Worm (Caenorhabditis elegans) whole organism, late embryonic: ENCODE data around the gene rnp-2.
"Not testable (repeated sequence)": the region's sequence is repeated elsewhere in the genome, so short reads cannot be mapped to it uniquely, and the experiment has no call there.

ENCODE experiments used
- F13H6.1 ChIP-seq: sonication (generic microtip); optimal IDR thresholded peaks from 2 replicates; lab custom pipeline; 2016; ENCODE audit warnings: missing genetic modification characterization, missing compliant biosample characterization
- K02D7.2 ChIP-seq: sonication (generic microtip); optimal IDR thresholded peaks from 2 replicates; lab custom pipeline; 2017; ENCODE audit warnings: mild to moderate bottlenecking, missing genetic modification characterization, missing compliant biosample characterization
- T23F11.4 ChIP-seq: fragments of 200-800 bp; sonication (Bioruptor generic); optimal IDR thresholded peaks from 2 replicates; lab custom pipeline; 2018; ENCODE audit warnings: mild to moderate bottlenecking, missing genetic modification characterization, missing compliant biosample characterization
- ahr-1 ChIP-seq: sonication (generic microtip); optimal IDR thresholded peaks from 2 replicates; lab custom pipeline; 2016; ENCODE audit warnings: missing genetic modification characterization, missing compliant biosample characterization
- ceh-14 ChIP-seq: sonication (generic microtip); optimal IDR thresholded peaks from 2 replicates; lab custom pipeline; 2016; ENCODE audit warnings: missing genotype, missing genetic modification characterization, missing compliant biosample characterization
- ceh-18 ChIP-seq: sonication (generic microtip); optimal IDR thresholded peaks from 2 replicates; lab custom pipeline; 2016; ENCODE audit warnings: missing genetic modification characterization, missing compliant biosample characterization
- ceh-19 ChIP-seq: fragments of 200-800 bp; sonication (Bioruptor generic); optimal IDR thresholded peaks from 2 replicates; lab custom pipeline; 2018; ENCODE audit warnings: mild to moderate bottlenecking, missing genetic modification characterization, missing compliant biosample characterization
- ceh-22 ChIP-seq: sonication (generic microtip); optimal IDR thresholded peaks from 2 replicates; lab custom pipeline; 2017; ENCODE audit warnings: missing biosample characterization, missing genetic modification characterization
- ceh-30 ChIP-seq: fragments of 150-350 bp; optimal IDR thresholded peaks from 2 replicates; lab custom pipeline; 2014; ENCODE audit warnings: missing biosample characterization, missing genetic modification characterization
- ceh-48 ChIP-seq: sonication (generic microtip); optimal IDR thresholded peaks from 2 replicates; lab custom pipeline; 2016; ENCODE audit warnings: missing genetic modification characterization, inconsistent platforms, missing compliant biosample characterization
- ceh-6 ChIP-seq: fragments of 200-800 bp; sonication (Bioruptor generic); optimal IDR thresholded peaks from 2 replicates; lab custom pipeline; 2018; ENCODE audit warnings: mild to moderate bottlenecking, missing genetic modification characterization, missing compliant biosample characterization
- ceh-9 ChIP-seq: sonication (generic microtip); optimal IDR thresholded peaks from 2 replicates; lab custom pipeline; 2016; ENCODE audit warnings: mild to moderate bottlenecking, missing genetic modification characterization, inconsistent platforms, missing compliant biosample characterization
- dmd-4 ChIP-seq: sonication (generic microtip); optimal IDR thresholded peaks from 2 replicates; lab custom pipeline; 2016; ENCODE audit warnings: borderline replicate concordance, missing genetic modification characterization, missing compliant biosample characterization
- dve-1 ChIP-seq: sonication (generic microtip); optimal IDR thresholded peaks from 2 replicates; lab custom pipeline; 2017; ENCODE audit warnings: antibody characterized with exemption, mild to moderate bottlenecking, missing genetic modification characterization, missing compliant biosample characterization
- elt-4 ChIP-seq: sonication (generic microtip); optimal IDR thresholded peaks from 2 replicates; lab custom pipeline; 2016; ENCODE audit warnings: missing genetic modification characterization, missing compliant biosample characterization
- gmeb-2 ChIP-seq: sonication (generic microtip); optimal IDR thresholded peaks from 2 replicates; lab custom pipeline; 2016; ENCODE audit warnings: missing genetic modification characterization, inconsistent platforms, missing compliant biosample characterization
- hlh-13 ChIP-seq: fragments of 200-800 bp; sonication (Bioruptor generic); optimal IDR thresholded peaks from 2 replicates; lab custom pipeline; 2018; ENCODE audit warnings: mild to moderate bottlenecking, missing genetic modification characterization, missing compliant biosample characterization
- hlh-6 ChIP-seq: sonication (generic microtip); optimal IDR thresholded peaks from 2 replicates; lab custom pipeline; 2016; ENCODE audit warnings: missing genotype, missing genetic modification characterization, missing compliant biosample characterization
- hlh-8 ChIP-seq: sonication (generic microtip); optimal IDR thresholded peaks from 2 replicates; lab custom pipeline; 2016; ENCODE audit warnings: missing genotype, missing genetic modification characterization, missing compliant biosample characterization
- lim-6 ChIP-seq: sonication (generic microtip); optimal IDR thresholded peaks from 2 replicates; lab custom pipeline; 2016; ENCODE audit warnings: missing genetic modification characterization, missing compliant biosample characterization
- madf-2 ChIP-seq: sonication (generic microtip); optimal IDR thresholded peaks from 2 replicates; lab custom pipeline; 2017; ENCODE audit warnings: missing genetic modification characterization, missing compliant biosample characterization
- mec-3 ChIP-seq: sonication (generic microtip); optimal IDR thresholded peaks from 2 replicates; lab custom pipeline; 2016; ENCODE audit warnings: borderline replicate concordance, missing genetic modification characterization, missing compliant biosample characterization
- nfya-1 ChIP-seq: sonication (generic microtip); optimal IDR thresholded peaks from 2 replicates; lab custom pipeline; 2017; ENCODE audit warnings: missing genetic modification characterization, mild to moderate bottlenecking, missing compliant biosample characterization, antibody characterized with exemption, moderate library complexity
- nhr-11 ChIP-seq: fragments of 150-350 bp; optimal IDR thresholded peaks from 2 replicates; lab custom pipeline; 2014; ENCODE audit warnings: missing biosample characterization, missing genetic modification characterization
- npax-4 ChIP-seq: sonication (generic microtip); optimal IDR thresholded peaks from 2 replicates; lab custom pipeline; 2016; ENCODE audit warnings: missing genetic modification characterization, missing compliant biosample characterization
- odd-2 ChIP-seq: sonication (generic microtip); optimal IDR thresholded peaks from 2 replicates; lab custom pipeline; 2017; ENCODE audit warnings: antibody characterized with exemption, mild to moderate bottlenecking, missing genetic modification characterization, missing compliant biosample characterization
- pax-1 ChIP-seq: fragments of 150-350 bp; optimal IDR thresholded peaks from 2 replicates; lab custom pipeline; 2014; ENCODE audit warnings: missing biosample characterization, missing genetic modification characterization
- pha-4 ChIP-seq: fragments of 150-350 bp; optimal IDR thresholded peaks from 2 replicates; lab custom pipeline; 2018; ENCODE audit warnings: missing biosample characterization, missing genetic modification reagents, missing genetic modification characterization
- pqm-1 ChIP-seq: sonication (generic microtip); optimal IDR thresholded peaks from 2 replicates; lab custom pipeline; 2016; ENCODE audit warnings: missing genetic modification characterization, missing compliant biosample characterization
- ref-2 ChIP-seq: sonication (generic microtip); optimal IDR thresholded peaks from 2 replicates; lab custom pipeline; 2016; ENCODE audit warnings: missing genetic modification characterization, missing compliant biosample characterization
- rnt-1 ChIP-seq: sonication (generic microtip); optimal IDR thresholded peaks from 2 replicates; lab custom pipeline; 2016; ENCODE audit warnings: missing genetic modification characterization, missing compliant biosample characterization
- sox-2 ChIP-seq: fragments of 200-800 bp; sonication (Bioruptor generic); IDR thresholded peaks from 2 replicates; pipeline ENCODE4 v1.3.6; 2022; ENCODE audit warnings: missing genetic modification reagents, missing genetic modification characterization, missing compliant biosample characterization
- unc-3 ChIP-seq, 2 experiments: fragments of 200-800 bp in 1 of 2; sonication (Bioruptor generic) in 1 of 2; sonication (generic microtip) in 1 of 2; conservative IDR thresholded peaks in 1 of 2; optimal IDR thresholded peaks in 1 of 2; 2 replicates each; pipeline versions ENCODE4 v1.3.6 to Lab custom; 2016 to 2022; ENCODE audit warnings: missing compliant biosample characterization in 2 of 2, missing genetic modification characterization in 2 of 2, missing genetic modification reagents in 1 of 2
- unc-86 ChIP-seq: sonication (generic microtip); optimal IDR thresholded peaks from 2 replicates; lab custom pipeline; 2016; ENCODE audit warnings: missing genetic modification characterization, missing compliant biosample characterization

rnp-2 gene

DNA sequence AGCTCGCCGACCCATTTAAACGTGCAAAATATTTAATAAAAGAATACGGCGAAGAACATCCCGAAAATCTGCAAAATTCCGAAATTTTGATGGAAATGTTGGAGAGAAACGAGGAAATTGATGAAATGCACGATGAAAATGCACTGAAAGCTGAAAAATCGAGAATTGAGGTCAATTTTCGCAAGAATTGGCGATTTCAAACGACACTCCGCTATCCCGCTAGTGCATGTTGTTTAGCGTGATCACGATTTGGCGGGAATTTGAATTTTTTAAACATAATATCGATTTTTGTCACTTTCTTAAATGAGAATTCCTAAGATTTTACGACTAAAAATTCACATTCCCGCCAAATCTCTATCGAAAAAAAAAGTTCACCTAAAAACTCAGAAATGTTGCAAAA is 5.7 kb downstream of the rnp-2 start:
- TF ChIP-seq ahr-1 (tag; lab: Kevin White, UChicago) (no peak), T23F11.4 (GFP tag; lab: Kevin White, UChicago) (no peak), ceh-9 (tag; lab: Kevin White, UChicago) (no peak), K02D7.2 (no peak), hlh-6 (tag; lab: Kevin White, UChicago) (no peak), gmeb-2 (tag; lab: Kevin White, UChicago) (no peak), nhr-11 (no peak), unc-86 (tag; lab: Kevin White, UChicago) (no peak), ceh-30 (tag; lab: Kevin White, UChicago) (no peak), hlh-13 (GFP tag; lab: Kevin White, UChicago) (no peak), dmd-4 (tag; lab: Kevin White, UChicago) (no peak), sox-2 (GFP tag; lab: Robert Waterston, UW) (no peak), mec-3 (tag; lab: Kevin White, UChicago) (no peak)

DNA sequence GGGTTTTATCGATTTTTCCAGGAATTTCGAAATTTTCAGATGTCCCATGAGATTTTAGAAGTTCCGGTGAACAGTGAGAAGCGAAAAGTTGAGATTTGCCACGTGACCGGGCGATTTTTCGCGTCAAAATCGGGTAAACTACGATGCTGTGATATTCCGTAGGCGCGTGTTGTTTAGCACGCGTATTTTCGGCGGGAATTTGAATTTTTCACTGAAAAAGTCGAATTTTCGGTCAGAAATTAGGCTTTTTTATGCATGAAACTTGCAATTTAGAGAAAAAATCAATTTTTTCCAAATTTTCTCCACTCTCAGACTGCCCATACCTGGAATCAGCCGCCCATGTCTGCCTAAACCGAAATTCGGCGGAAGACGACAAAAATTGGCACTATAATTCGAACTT is 6.5 kb downstream of the rnp-2 start, which contains the start of gene tsen-34:
Gene tsen-34 (plus strand): TSS at position 34 of the 400 bp plus-strand sequence.
- TF ChIP-seq ceh-14 (tag; lab: Kevin White, UChicago) (no peak), pqm-1 (no peak), npax-4 (tag; lab: Kevin White, UChicago) (no peak), rnt-1 (tag; lab: Kevin White, UChicago) (no peak), elt-4 (tag; lab: Kevin White, UChicago) (no peak), nfya-1 (no peak), sox-2 (GFP tag; lab: Robert Waterston, UW) (no peak)

DNA sequence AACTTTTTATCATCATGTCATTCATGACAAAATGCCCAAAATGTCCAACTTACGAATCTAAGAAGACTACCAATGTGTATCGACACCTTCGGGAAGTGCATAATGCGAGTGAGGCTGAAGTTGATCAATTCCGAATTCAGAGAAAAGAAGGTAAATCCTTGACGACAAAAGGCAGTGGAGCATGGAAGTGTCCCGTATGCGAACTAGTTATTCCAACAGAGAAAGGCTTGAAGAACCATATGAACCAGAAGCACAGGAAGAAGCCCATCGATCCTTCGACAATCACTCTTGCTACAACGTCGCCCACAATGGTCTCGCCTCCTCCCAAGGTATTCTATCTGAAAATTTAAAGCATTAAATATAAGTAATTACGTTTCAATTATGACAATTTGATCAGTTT is 14.2 kb downstream of the rnp-2 start, which contains the start of gene K08D10.11:
Gene K08D10.11 (minus strand): TSS at position 101 of the 400 bp plus-strand sequence.
- not testable (repeated sequence) for TF ChIP-seq ceh-19 (GFP tag; lab: Kevin White, UChicago); pqm-1; F13H6.1 (tag; lab: Kevin White, UChicago)
- TF ChIP-seq, all 69 proteins: peak for 0; not testable (repeated sequence) for 69

DNA sequence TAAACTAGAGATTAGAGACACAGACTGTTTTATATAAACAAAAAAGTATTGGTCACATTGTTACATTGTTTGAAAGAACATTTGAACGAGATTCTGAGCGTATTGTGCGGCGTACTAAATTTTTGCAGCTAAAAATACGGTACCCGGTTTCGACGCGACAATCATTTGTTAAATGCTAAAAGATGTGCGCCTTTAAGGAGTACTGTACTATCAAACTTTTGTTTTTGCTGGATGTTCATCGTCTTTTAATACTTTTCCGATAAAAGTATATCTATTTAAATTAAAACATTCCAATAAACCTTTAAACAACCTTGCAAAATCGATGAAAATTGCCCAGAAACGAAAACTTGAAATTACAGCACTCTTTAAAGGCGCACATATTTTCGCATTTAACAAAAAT is 24.9 kb downstream of the rnp-2 start, which contains the start of gene K06B9.6:
Gene K06B9.6 (minus strand): TSS at position 101 of the 400 bp plus-strand sequence.
- TF ChIP-seq ceh-18; dve-1 (tag; lab: Kevin White, UChicago); T23F11.4 (GFP tag; lab: Kevin White, UChicago): not testable (repeated sequence)

DNA sequence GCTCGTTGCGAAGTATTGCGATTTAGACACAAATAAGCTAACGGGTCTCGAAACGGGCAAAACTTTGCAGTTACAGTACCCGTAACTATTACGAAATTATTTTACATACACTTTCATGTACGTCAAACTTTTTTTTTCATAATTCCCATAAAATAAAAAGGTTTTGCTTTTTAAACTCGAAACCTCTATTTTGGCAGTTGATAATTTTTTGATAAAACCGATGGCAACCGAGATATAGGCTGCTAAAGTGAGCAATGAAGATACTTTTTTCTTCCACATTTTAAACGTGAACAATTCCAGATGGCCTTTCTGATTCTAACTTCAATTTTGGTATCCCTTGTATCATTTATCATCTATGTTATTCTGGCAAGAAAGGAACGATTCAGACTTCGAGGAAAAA is 25.3 kb downstream of the rnp-2 start, which contains the start of gene cyp-25A6:
Gene cyp-25A6 (plus strand): TSS at position 301 of the 400 bp plus-strand sequence.
- not testable (repeated sequence) for TF ChIP-seq sox-2 (GFP tag; lab: Robert Waterston, UW); ceh-48 (tag; lab: Kevin White, UChicago); gmeb-2 (tag; lab: Kevin White, UChicago)

DNA sequence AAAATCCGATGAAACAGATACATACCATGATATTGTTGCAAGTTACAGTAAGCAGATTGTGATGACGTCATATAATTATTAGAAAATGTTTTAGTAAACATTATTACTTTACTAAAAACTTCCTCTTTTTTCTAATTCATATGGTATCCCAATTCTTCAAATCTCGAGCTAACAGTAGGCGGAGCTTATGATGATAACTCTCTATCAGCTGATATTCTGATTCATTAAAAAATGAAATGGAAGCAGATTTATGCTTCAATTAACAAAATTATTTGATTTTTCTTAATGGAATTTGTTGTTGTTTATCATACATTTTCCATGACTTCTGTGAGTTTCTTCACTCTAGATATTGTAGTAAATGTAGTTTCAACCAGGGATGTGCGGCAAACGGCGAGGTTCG is 32.4 kb downstream of the rnp-2 start, which contains the start of gene pax-2:
Gene pax-2 (minus strand): TSS at position 101 of the 400 bp plus-strand sequence.
- TF ChIP-seq odd-2 (tag; lab: Kevin White, UChicago) (no peak), hlh-6 (tag; lab: Kevin White, UChicago) (no peak), dmd-4 (tag; lab: Kevin White, UChicago) (no peak), lim-6 (tag; lab: Kevin White, UChicago) (no peak), ceh-18 (no peak), ceh-14 (tag; lab: Kevin White, UChicago) (no peak), ceh-22 (no peak), madf-2 (tag; lab: Kevin White, UChicago) (no peak), hlh-8 (no peak), ceh-6 (GFP tag; lab: Kevin White, UChicago) (no peak), ref-2 (tag; lab: Kevin White, UChicago) (no peak), unc-86 (tag; lab: Kevin White, UChicago) (no peak), pax-1 (no peak), pha-4 (tag; lab: Kevin White, UChicago) (no peak), K02D7.2 (no peak), unc-3 (GFP tag; conservative IDR thresholded peaks at IDR 0.05; lab: Robert Waterston, UW) (no peak), unc-3 (tag; optimal IDR thresholded peaks at IDR 0.05; lab: Kevin White, UChicago) (no peak)
- TF ChIP-seq, all 69 proteins: peak for 0
